Fruit fly (Drosophila melanogaster): Measurements from ENCODE around the gene pzg.

pzg gene

dm6 chr3L:21279876-21280566 lies 5.9 kb upstream of the pzg start, which contains the start of gene AcCoAS (continued):
- TF ChIP-seq CG15073 (GFP tag; optimal IDR thresholded peaks at IDR 0.05) = no peak
- TF ChIP-seq exex (tag; optimal IDR thresholded peaks at IDR 0.05) = peak; percentile 76
- TF ChIP-seq CG6813 (GFP tag; optimal IDR thresholded peaks at IDR 0.05) = peak; percentile 9
- no peak for TF ChIP-seq aop (GFP tag; IDR thresholded peaks at IDR 0.05)
- no peak for TF ChIP-seq zf30C (GFP tag; optimal IDR thresholded peaks at IDR 0.05)
- no peak for TF ChIP-seq hkb (optimal IDR thresholded peaks at IDR 0.05)
- 0 out of 2 replicates have a peak, but pooled peaks have one; percentile 37 for TF ChIP-seq hkb (GFP tag; IDR thresholded peaks at IDR 0.05)
- 0 out of 2 replicates have a peak, but pooled peaks have one; percentile 39 for TF ChIP-seq Scr (GFP tag; IDR thresholded peaks at IDR 0.05; ENCODE audit: partially characterized antibody)
- TF ChIP-seq jumu (GFP tag; optimal IDR thresholded peaks at IDR 0.05) = peak; percentile 13
- no peak for TF ChIP-seq fd102C (GFP tag; optimal IDR thresholded peaks at IDR 0.05)
- TF ChIP-seq gfzf (GFP tag; optimal IDR thresholded peaks at IDR 0.05) = no peak
- no peak for TF ChIP-seq dmrt11E (tag; optimal IDR thresholded peaks at IDR 0.05)
- no peak for TF ChIP-seq Oli (tag; optimal IDR thresholded peaks at IDR 0.05)
- TF ChIP-seq NK7.1 (GFP tag; optimal IDR thresholded peaks at IDR 0.05) = no peak
- no peak for TF ChIP-seq CG8388 (GFP tag; optimal IDR thresholded peaks at IDR 0.05)
- no peak for TF ChIP-seq Optix (GFP tag; IDR thresholded peaks at IDR 0.05)
- no peak for TF ChIP-seq repo (GFP tag; optimal IDR thresholded peaks at IDR 0.05)
- TF ChIP-seq CG30020 (tag; optimal IDR thresholded peaks at IDR 0.05) = no peak
- no peak for TF ChIP-seq CG17612 (GFP tag; IDR thresholded peaks at IDR 0.05)
- TF ChIP-seq danr (GFP tag; IDR thresholded peaks at IDR 0.05) = no peak
- no peak for TF ChIP-seq CG10979 (tag; optimal IDR thresholded peaks at IDR 0.05)
- no peak for TF ChIP-seq tin (GFP tag; optimal IDR thresholded peaks at IDR 0.05)
- TF ChIP-seq Nf-YB (GFP tag; optimal IDR thresholded peaks at IDR 0.05) = no peak
- no peak for TF ChIP-seq Ets65A (GFP tag)
- peak; percentile 62 for TF ChIP-seq Drgx (GFP tag; IDR thresholded peaks at IDR 0.05)
- peak; percentile 52; the same call in 1 of the 2 replicates for TF ChIP-seq rib (GFP tag; IDR thresholded peaks at IDR 0.05)
- TF ChIP-seq Atf3 (GFP tag; optimal IDR thresholded peaks at IDR 0.05) = no peak
- TF ChIP-seq lbe (GFP tag; optimal IDR thresholded peaks at IDR 0.05) = peak; percentile 54
- no peak for TF ChIP-seq Sry-β (GFP tag; optimal IDR thresholded peaks at IDR 0.05)
- TF ChIP-seq Poxn (GFP tag; IDR thresholded peaks at IDR 0.05) = no peak
- no peak for TF ChIP-seq CG14710 (tag; optimal IDR thresholded peaks at IDR 0.05)
- TF ChIP-seq cad (GFP tag; optimal IDR thresholded peaks at IDR 0.05) = no peak
- peak; percentile 30 for TF ChIP-seq pho (GFP tag; optimal IDR thresholded peaks at IDR 0.05)
- TF ChIP-seq CG3847 (GFP tag; IDR thresholded peaks at IDR 0.05) = no peak
- TF ChIP-seq CG7928 (GFP tag; optimal IDR thresholded peaks at IDR 0.05) = no peak
- no peak for TF ChIP-seq CG4424 (GFP tag; optimal IDR thresholded peaks at IDR 0.05)
- no peak for TF ChIP-seq seq (GFP tag; IDR thresholded peaks at IDR 0.05)
- no peak for TF ChIP-seq emc (GFP tag; optimal IDR thresholded peaks at IDR 0.05)
- TF ChIP-seq knrl (GFP tag; IDR thresholded peaks at IDR 0.05; ENCODE audit: partially characterized antibody) = no peak
- no peak for TF ChIP-seq CG1603 (tag; optimal IDR thresholded peaks at IDR 0.05)
- no peak for TF ChIP-seq al (GFP tag; IDR thresholded peaks at IDR 0.05)
- TF ChIP-seq Side (GFP tag; optimal IDR thresholded peaks at IDR 0.05) = peak; percentile 60
- TF ChIP-seq CG6689 (GFP tag; IDR thresholded peaks at IDR 0.05) = no peak
- TF ChIP-seq CG2129 (GFP tag; IDR thresholded peaks at IDR 0.05; ENCODE audit: partially characterized antibody) = no peak
- no peak for TF ChIP-seq Six4 (GFP tag; optimal IDR thresholded peaks at IDR 0.05)
- TF ChIP-seq CG11723 (GFP tag; optimal IDR thresholded peaks at IDR 0.05) = no peak
- TF ChIP-seq BEAF-32 (GFP tag; optimal IDR thresholded peaks at IDR 0.05) = no peak
- TF ChIP-seq usp (GFP tag; optimal IDR thresholded peaks at IDR 0.05) = no peak
- no peak for TF ChIP-seq CG4404 (GFP tag; IDR thresholded peaks at IDR 0.05)
- TF ChIP-seq jing (GFP tag; optimal IDR thresholded peaks at IDR 0.05) = no peak
- TF ChIP-seq Hsf (GFP tag; optimal IDR thresholded peaks at IDR 0.05) = peak; percentile 26

Data from whole organism, embryonic.